Fruit fly (Drosophila melanogaster): ENCODE measurements around the gene msi.

The msi gene

DNA sequence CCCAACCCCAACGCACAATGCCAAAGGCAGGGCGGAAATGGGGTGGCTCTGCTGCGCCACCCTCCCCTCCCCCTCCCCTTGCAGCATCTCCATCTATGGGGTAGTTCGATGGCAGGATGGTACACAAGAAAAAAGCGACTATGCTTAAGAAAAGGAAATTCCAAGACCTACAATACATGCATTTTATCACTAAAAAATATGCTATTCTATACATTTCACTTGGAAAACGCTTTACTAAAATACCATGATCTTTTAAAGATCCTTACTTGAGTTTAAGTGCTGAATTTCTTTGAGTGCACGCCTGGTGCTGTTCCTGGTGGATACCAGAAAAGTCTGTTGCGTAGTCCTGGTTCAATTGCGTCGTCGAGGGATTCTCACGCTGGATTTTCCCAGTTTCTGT is 115.2 kb downstream of the msi start (continued):
- TF ChIP-seq gcm2 (GFP tag; optimal IDR thresholded peaks at IDR 0.05), result peak; percentile 19
- TF ChIP-seq dimm (GFP tag; IDR thresholded peaks at IDR 0.05), result peak; percentile 49; the same call in 1 of the 2 replicates
- peak; percentile 9 for TF ChIP-seq dm (GFP tag; optimal IDR thresholded peaks at IDR 0.05)
- TF ChIP-seq crol (GFP tag; IDR thresholded peaks at IDR 0.05), result peak; percentile 80
- TF ChIP-seq CG33557 (GFP tag; optimal IDR thresholded peaks at IDR 0.05), result peak; percentile 5
- no peak for TF ChIP-seq CG8478 (optimal IDR thresholded peaks at IDR 0.05)
- TF ChIP-seq CG8281 (tag; optimal IDR thresholded peaks at IDR 0.05), result peak; percentile 37
- TF ChIP-seq hbn (GFP tag; IDR thresholded peaks at IDR 0.05; ENCODE audit: partially characterized antibody), result no peak
- TF ChIP-seq sug (tag; optimal IDR thresholded peaks at IDR 0.05), result peak; percentile 29
- TF ChIP-seq CG9932 (GFP tag; IDR thresholded peaks at IDR 0.05), result peak; percentile 56
- no peak for TF ChIP-seq Sry-β (GFP tag; optimal IDR thresholded peaks at IDR 0.05)
- TF ChIP-seq croc (GFP tag; conservative IDR thresholded peaks at IDR 0.05), result peak; percentile 56
- peak; percentile 14 for TF ChIP-seq eyg (GFP tag; optimal IDR thresholded peaks at IDR 0.05)
- TF ChIP-seq Doc3 (GFP tag; IDR thresholded peaks at IDR 0.05; ENCODE audit: partially characterized antibody), result no peak
- TF ChIP-seq CG17829 (tag; optimal IDR thresholded peaks at IDR 0.05), result peak; percentile 52
- no peak for TF ChIP-seq HLH4C (GFP tag; IDR thresholded peaks at IDR 0.05; ENCODE audit: partially characterized antibody)
- peak; percentile 17 for TF ChIP-seq emc (GFP tag; optimal IDR thresholded peaks at IDR 0.05)
- TF ChIP-seq Hmr (GFP tag; optimal IDR thresholded peaks at IDR 0.05), result peak; percentile 79
- no peak for TF ChIP-seq abd-A (tag; optimal IDR thresholded peaks at IDR 0.05)
- no peak for TF ChIP-seq CG1832 (GFP tag; optimal IDR thresholded peaks at IDR 0.05)
- TF ChIP-seq CG4404 (GFP tag; IDR thresholded peaks at IDR 0.05), result peak; percentile 49; the same call in 1 of the 2 replicates
- no peak for TF ChIP-seq stwl (tag; optimal IDR thresholded peaks at IDR 0.05)
- TF ChIP-seq gce (GFP tag; IDR thresholded peaks at IDR 0.05), result 0 out of 3 replicates have a peak, but pooled peaks have one; percentile 17
- no peak for TF ChIP-seq CG18011 (GFP tag; optimal IDR thresholded peaks at IDR 0.05)
- peak; percentile 75 for TF ChIP-seq CG32532 (GFP tag; IDR thresholded peaks at IDR 0.05)
- peak; percentile 45 for TF ChIP-seq CG10654 (GFP tag; optimal IDR thresholded peaks at IDR 0.05)
- no peak for TF ChIP-seq aop (GFP tag; IDR thresholded peaks at IDR 0.05)
- peak; percentile 72 for TF ChIP-seq zfh1 (GFP tag; IDR thresholded peaks at IDR 0.05)
- TF ChIP-seq Abd-B (GFP tag; optimal IDR thresholded peaks at IDR 0.05), result no peak
- TF ChIP-seq klu (GFP tag; IDR thresholded peaks at IDR 0.05), result peak; percentile 44; the same call in 1 of the 2 replicates
- TF ChIP-seq CG7556 (GFP tag; optimal IDR thresholded peaks at IDR 0.05), result peak; percentile 74
- TF ChIP-seq ems (GFP tag; optimal IDR thresholded peaks at IDR 0.05), result peak; percentile 50
- TF ChIP-seq p53 (GFP tag; optimal IDR thresholded peaks at IDR 0.05), result no peak
- TF ChIP-seq CG13424 (tag; optimal IDR thresholded peaks at IDR 0.05), result peak; percentile 73
- peak; percentile 72 for TF ChIP-seq pnt (GFP tag; optimal IDR thresholded peaks at IDR 0.05)
- peak in 1 of 2 experiments; percentile 84 for TF ChIP-seq bsh (GFP tag; optimal IDR thresholded peaks at IDR 0.05)
- no peak for TF ChIP-seq CG7928 (GFP tag; optimal IDR thresholded peaks at IDR 0.05)
- TF ChIP-seq Sox100B (GFP tag; optimal IDR thresholded peaks at IDR 0.05), result no peak
- no peak for TF ChIP-seq Dref (GFP tag; IDR thresholded peaks at IDR 0.05)
- TF ChIP-seq Ada2b (GFP tag; IDR thresholded peaks at IDR 0.05), result peak; percentile 79
- TF ChIP-seq CG2889 (GFP tag; IDR thresholded peaks at IDR 0.05), result peak; percentile 66
- TF ChIP-seq zen (tag; optimal IDR thresholded peaks at IDR 0.05), result no peak
- peak; percentile 72 for TF ChIP-seq CG32767 (GFP tag; IDR thresholded peaks at IDR 0.05)
- peak; percentile 60 to 67 for TF ChIP-seq dpn (GFP tag; optimal IDR thresholded peaks at IDR 0.05)
- peak; percentile 43 for TF ChIP-seq az2 (GFP tag; optimal IDR thresholded peaks at IDR 0.05)
- TF ChIP-seq Optix (GFP tag; IDR thresholded peaks at IDR 0.05), result peak; percentile 55; the same call in 2 of the 3 replicates
- TF ChIP-seq Fer1 (GFP tag; optimal IDR thresholded peaks at IDR 0.05), result peak; percentile 80
- peak; percentile 51 for TF ChIP-seq BtbVII (GFP tag; optimal IDR thresholded peaks at IDR 0.05)
- peak; percentile 57 for TF ChIP-seq Hand (GFP tag; optimal IDR thresholded peaks at IDR 0.05)
- no peak for TF ChIP-seq CG9876 (GFP tag; optimal IDR thresholded peaks at IDR 0.05)
- TF ChIP-seq CG12104 (GFP tag; optimal IDR thresholded peaks at IDR 0.05), result peak; percentile 50
